Fruit fly (Drosophila melanogaster): Measurements from ENCODE around the gene Mur18B.

Gene Mur18B

dm6 chrX:19243379-19243834 is 30.4 kb downstream of the Mur18B start, which contains the start of gene CG7889:
TSS of gene CG7889 (plus strand) at chrX:19243631.
- TF ChIP-seq tj (GFP tag; optimal IDR thresholded peaks at IDR 0.05): no peak
- TF ChIP-seq bab1 (GFP tag; optimal IDR thresholded peaks at IDR 0.05): peak; percentile 3
- peak; percentile 8 for TF ChIP-seq CG14711 (tag; optimal IDR thresholded peaks at IDR 0.05)
- TF ChIP-seq toe (GFP tag; optimal IDR thresholded peaks at IDR 0.05): peak; percentile 10
- peak; percentile 24 for TF ChIP-seq Hr96 (GFP tag; optimal IDR thresholded peaks at IDR 0.05)
- TF ChIP-seq CG5204 (GFP tag; optimal IDR thresholded peaks at IDR 0.05): peak; percentile 24
- TF ChIP-seq CG11617 (GFP tag; optimal IDR thresholded peaks at IDR 0.05): peak; percentile 0
- no peak for TF ChIP-seq pad (GFP tag; optimal IDR thresholded peaks at IDR 0.05)

DNA sequence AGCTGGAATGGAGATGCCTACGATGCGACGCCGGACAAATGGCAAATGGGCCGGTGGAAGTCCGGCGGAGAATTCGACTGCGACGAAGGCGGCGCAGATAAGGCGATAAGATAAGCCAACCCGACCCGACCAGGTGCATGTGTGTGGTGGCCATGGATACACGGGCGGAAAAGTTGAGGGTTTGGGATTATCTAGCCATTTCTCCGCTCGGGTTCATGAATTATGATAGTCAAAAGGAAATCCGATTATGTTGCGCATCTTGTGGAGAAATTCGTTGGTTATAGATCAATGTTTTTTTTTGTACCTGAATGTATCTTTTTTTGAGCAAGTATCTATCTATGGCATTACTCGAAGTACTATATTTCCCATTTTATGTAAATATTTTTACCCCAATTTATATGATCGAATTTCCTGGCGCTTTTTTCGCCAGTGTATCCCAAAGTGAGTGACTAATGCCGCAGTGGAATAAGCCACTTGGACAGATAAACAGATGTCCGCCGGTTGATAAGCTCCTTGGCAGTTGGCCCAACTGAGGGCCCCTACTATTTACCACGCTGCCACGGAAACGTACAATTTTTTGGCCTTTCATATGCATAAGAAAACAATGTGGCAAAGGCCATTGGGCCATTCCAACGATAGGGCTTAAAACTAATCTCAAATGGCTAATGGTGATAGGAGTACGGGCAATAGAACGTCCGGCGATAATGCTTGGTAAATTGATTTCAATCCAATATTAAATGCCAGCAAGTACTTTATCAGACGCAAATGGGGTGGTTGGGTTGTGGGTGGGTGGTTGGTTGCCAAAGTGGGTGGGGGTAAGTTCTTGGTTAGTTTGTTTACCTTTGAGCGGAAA is 34.4 kb downstream of the Mur18B start, which contains the start of gene CG7992:
Gene CG7992, minus strand, starts transcription at position 51 of the 853 bp plus-strand sequence.
- TF ChIP-seq CG5204 (GFP tag; optimal IDR thresholded peaks at IDR 0.05): peak; percentile 24
- peak; percentile 58 for TF ChIP-seq CG7101 (tag; optimal IDR thresholded peaks at IDR 0.05)
- peak; percentile 39 for TF ChIP-seq Mnt (GFP tag; optimal IDR thresholded peaks at IDR 0.05)
- no peak for TF ChIP-seq Clk (GFP tag; optimal IDR thresholded peaks at IDR 0.05)
- TF ChIP-seq CG14711 (tag; optimal IDR thresholded peaks at IDR 0.05): peak; percentile 59
- peak; percentile 28 for TF ChIP-seq CG12768 (GFP tag; optimal IDR thresholded peaks at IDR 0.05)
- peak; percentile 3 for TF ChIP-seq CG1620 (GFP tag; optimal IDR thresholded peaks at IDR 0.05)
- TF ChIP-seq tj (GFP tag; optimal IDR thresholded peaks at IDR 0.05): peak; percentile 33
- peak; percentile 75 for TF ChIP-seq CG11617 (GFP tag; optimal IDR thresholded peaks at IDR 0.05)
- no peak for TF ChIP-seq cic (GFP tag; optimal IDR thresholded peaks at IDR 0.05)
- peak; percentile 31 for TF ChIP-seq pad (GFP tag; optimal IDR thresholded peaks at IDR 0.05)
- peak; percentile 64 for TF ChIP-seq Hr96 (GFP tag; optimal IDR thresholded peaks at IDR 0.05)
- no peak for TF ChIP-seq CG7045 (GFP tag; optimal IDR thresholded peaks at IDR 0.05)
- no peak for TF ChIP-seq ovo (GFP tag; optimal IDR thresholded peaks at IDR 0.05)
- TF ChIP-seq Crg-1 (GFP tag; optimal IDR thresholded peaks at IDR 0.05): peak; percentile 9
- peak; percentile 94 for TF ChIP-seq kay (GFP tag; ENCODE audit: borderline replicate concordance)
- TF ChIP-seq cnc (optimal IDR thresholded peaks at IDR 0.05): no peak
- TF ChIP-seq toe (GFP tag; optimal IDR thresholded peaks at IDR 0.05): peak; percentile 28
- TF ChIP-seq CG33017 (tag; optimal IDR thresholded peaks at IDR 0.05): peak; percentile 23
- TF ChIP-seq bab1 (GFP tag; optimal IDR thresholded peaks at IDR 0.05): no peak

DNA sequence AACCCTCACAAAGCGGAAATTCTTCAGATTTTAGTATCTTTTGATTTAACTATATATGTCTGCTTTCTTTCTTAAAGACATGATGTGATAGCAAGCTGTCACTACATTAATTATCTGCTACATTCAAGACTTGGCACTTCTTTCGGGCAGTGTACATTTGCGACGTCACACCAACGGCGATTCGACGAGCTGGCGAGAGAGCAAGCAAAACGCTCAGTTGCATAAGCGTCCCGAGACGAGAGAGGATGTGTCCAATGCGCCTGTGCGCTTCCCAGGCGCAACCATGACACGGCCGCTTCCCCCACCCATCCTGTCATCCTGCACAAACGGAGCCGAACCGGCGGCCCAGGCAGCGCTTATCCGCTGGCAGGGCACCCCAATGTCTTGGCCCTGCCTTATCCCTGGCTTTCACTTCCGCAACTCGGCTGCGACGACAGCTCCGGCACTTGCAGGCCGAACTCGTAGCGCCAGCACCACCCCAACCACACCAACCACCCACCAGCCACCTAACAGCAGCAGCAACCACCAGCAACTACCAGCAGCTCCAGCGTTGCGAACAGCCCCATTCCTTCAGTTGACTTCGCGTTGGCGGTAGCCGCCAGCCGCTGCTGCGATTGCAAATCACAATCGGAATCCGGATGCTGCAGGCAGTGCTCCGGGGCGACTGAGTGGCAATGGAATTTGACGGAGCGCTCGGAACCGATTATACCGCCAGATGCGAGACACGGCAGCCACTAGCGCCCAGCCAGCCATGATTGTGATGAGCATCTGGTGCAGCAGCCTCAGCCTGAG is 35.6 kb downstream of the Mur18B start, which contains the start of gene Hs3st-B:
Gene Hs3st-B, plus strand, starts transcription at position 214 of the 792 bp plus-strand sequence.
- TF ChIP-seq CG33017 (tag; optimal IDR thresholded peaks at IDR 0.05): no peak
- no peak for TF ChIP-seq Hr96 (GFP tag; optimal IDR thresholded peaks at IDR 0.05)
- TF ChIP-seq CG7101 (tag; optimal IDR thresholded peaks at IDR 0.05): no peak
- TF ChIP-seq kay (GFP tag; ENCODE audit: borderline replicate concordance): no peak
- no peak for TF ChIP-seq CG5204 (GFP tag; optimal IDR thresholded peaks at IDR 0.05)
- no peak for TF ChIP-seq ovo (GFP tag; optimal IDR thresholded peaks at IDR 0.05)
- no peak for TF ChIP-seq CG1620 (GFP tag; optimal IDR thresholded peaks at IDR 0.05)
- no peak for TF ChIP-seq CG14711 (tag; optimal IDR thresholded peaks at IDR 0.05)
- TF ChIP-seq tj (GFP tag; optimal IDR thresholded peaks at IDR 0.05): no peak
- no peak for TF ChIP-seq Crg-1 (GFP tag; optimal IDR thresholded peaks at IDR 0.05)
- no peak for TF ChIP-seq CG7045 (GFP tag; optimal IDR thresholded peaks at IDR 0.05)
- no peak for TF ChIP-seq CG11617 (GFP tag; optimal IDR thresholded peaks at IDR 0.05)
- no peak for TF ChIP-seq cic (GFP tag; optimal IDR thresholded peaks at IDR 0.05)
- no peak for TF ChIP-seq bab1 (GFP tag; optimal IDR thresholded peaks at IDR 0.05)
- TF ChIP-seq pad (GFP tag; optimal IDR thresholded peaks at IDR 0.05): no peak
- TF ChIP-seq toe (GFP tag; optimal IDR thresholded peaks at IDR 0.05): no peak
- TF ChIP-seq Clk (GFP tag; optimal IDR thresholded peaks at IDR 0.05): no peak
- TF ChIP-seq Mnt (GFP tag; optimal IDR thresholded peaks at IDR 0.05): no peak
- no peak for TF ChIP-seq cnc (optimal IDR thresholded peaks at IDR 0.05)
- no peak for TF ChIP-seq CG12768 (GFP tag; optimal IDR thresholded peaks at IDR 0.05)

DNA sequence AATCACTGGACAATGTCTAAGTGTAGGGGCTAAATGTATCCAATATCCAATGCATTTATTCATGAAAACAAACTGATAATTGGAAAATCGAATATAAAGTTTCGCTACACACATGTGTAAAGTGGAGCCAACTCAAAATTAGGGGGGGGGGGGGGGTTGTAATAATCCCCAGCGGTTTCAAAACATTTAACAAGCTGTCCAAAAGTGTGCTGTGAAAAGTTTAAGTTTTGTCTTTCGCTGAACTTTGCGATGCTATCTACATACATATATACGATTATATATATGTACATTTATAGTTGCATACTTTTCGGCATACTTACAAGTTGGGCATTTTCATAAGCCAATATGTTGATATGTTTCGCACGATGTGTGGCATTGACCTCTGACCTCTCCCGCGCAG is 36.3 kb downstream of the Mur18B start:
- TF ChIP-seq CG7045 (GFP tag; optimal IDR thresholded peaks at IDR 0.05) (no peak), pad (GFP tag; optimal IDR thresholded peaks at IDR 0.05) (no peak), CG12768 (GFP tag; optimal IDR thresholded peaks at IDR 0.05) (no peak), CG14711 (tag; optimal IDR thresholded peaks at IDR 0.05) (no peak), cnc (optimal IDR thresholded peaks at IDR 0.05) (no peak), ovo (GFP tag; optimal IDR thresholded peaks at IDR 0.05) (no peak), CG33017 (tag; optimal IDR thresholded peaks at IDR 0.05) (no peak)

dm6 chrX:19250151-19250550 is 37.1 kb downstream of the Mur18B start:
- TF ChIP-seq Clk (GFP tag; optimal IDR thresholded peaks at IDR 0.05): no peak
- no peak for TF ChIP-seq CG1620 (GFP tag; optimal IDR thresholded peaks at IDR 0.05)
- no peak for TF ChIP-seq toe (GFP tag; optimal IDR thresholded peaks at IDR 0.05)
- no peak for TF ChIP-seq CG33017 (tag; optimal IDR thresholded peaks at IDR 0.05)
- TF ChIP-seq cnc (optimal IDR thresholded peaks at IDR 0.05): no peak
- TF ChIP-seq CG5204 (GFP tag; optimal IDR thresholded peaks at IDR 0.05): no peak
- no peak for TF ChIP-seq bab1 (GFP tag; optimal IDR thresholded peaks at IDR 0.05)
- no peak for TF ChIP-seq CG11617 (GFP tag; optimal IDR thresholded peaks at IDR 0.05)
- TF ChIP-seq ovo (GFP tag; optimal IDR thresholded peaks at IDR 0.05): no peak
- TF ChIP-seq tj (GFP tag; optimal IDR thresholded peaks at IDR 0.05): no peak
- TF ChIP-seq CG14711 (tag; optimal IDR thresholded peaks at IDR 0.05): no peak
- TF ChIP-seq Hr96 (GFP tag; optimal IDR thresholded peaks at IDR 0.05): no peak
- TF ChIP-seq CG7045 (GFP tag; optimal IDR thresholded peaks at IDR 0.05): no peak
- no peak for TF ChIP-seq pad (GFP tag; optimal IDR thresholded peaks at IDR 0.05)
- no peak for TF ChIP-seq Mnt (GFP tag; optimal IDR thresholded peaks at IDR 0.05)
- no peak for TF ChIP-seq CG7101 (tag; optimal IDR thresholded peaks at IDR 0.05)

Measured in whole organism, adult.